Worm (Caenorhabditis elegans): ENCODE data around the gene K11H3.3.

- peak; percentile 25 for TF ChIP-seq snpc-4 (tag; optimal IDR thresholded peaks at IDR 0.05)
- no peak for TF ChIP-seq nhr-237 (tag; optimal IDR thresholded peaks at IDR 0.05)
- peak; percentile 22 for TF ChIP-seq ztf-4 (tag; optimal IDR thresholded peaks at IDR 0.05)
- TF ChIP-seq crh-2 (tag; optimal IDR thresholded peaks at IDR 0.05) = peak; percentile 5
- peak; percentile 94 for TF ChIP-seq gmeb-1 (tag; optimal IDR thresholded peaks at IDR 0.05)
- no peak for TF ChIP-seq elt-3 (tag; optimal IDR thresholded peaks at IDR 0.05)
- no peak for TF ChIP-seq elt-1 (tag; optimal IDR thresholded peaks at IDR 0.05)
- TF ChIP-seq lin-13 (GFP tag; optimal IDR thresholded peaks at IDR 0.05) = peak; percentile 56
- TF ChIP-seq egl-27 (tag; optimal IDR thresholded peaks at IDR 0.05) = no peak
- no peak for TF ChIP-seq unc-39 (tag; optimal IDR thresholded peaks at IDR 0.05)
- TF ChIP-seq nhr-12 (tag; optimal IDR thresholded peaks at IDR 0.05) = no peak
These were observed 16.3 kb downstream of the K11H3.3 start, which contains the start of gene dhhc-4 for ce11 chrIII:9867780-9868503.
